Fruit fly (Drosophila melanogaster) whole organism, embryonic: Measurements from ENCODE around the gene CG31637.

ENCODE experiments used
- Awh ChIP-seq: fragments of 200-800 bp; sonication (Bioruptor generic); IDR thresholded peaks from 2 replicates; pipeline ENCODE4, ENCODE4 v1.3.6; 2022; ENCODE audit warnings: missing biosample characterization, missing genetic modification characterization
- CG10366 ChIP-seq: fragments of 200-800 bp; sonication (Bioruptor generic); IDR thresholded peaks from 2 replicates; pipeline ENCODE4 v1.3.6; 2022; ENCODE audit warnings: missing biosample characterization, missing genetic modification characterization
- CG10462 ChIP-seq: fragments of 200-800 bp; sonication (Bioruptor generic); optimal IDR thresholded peaks from 2 replicates; lab custom pipeline; 2016; ENCODE audit warnings: missing biosample characterization, missing genetic modification characterization
- CG10959 ChIP-seq: fragments of 200-800 bp; sonication (Bioruptor generic); IDR thresholded peaks from 2 replicates; pipeline ENCODE4 v1.3.6; 2022; ENCODE audit warnings: missing biosample characterization, missing genetic modification characterization
- CG11093 ChIP-seq: fragments of 200-800 bp; sonication (Bioruptor generic); IDR thresholded peaks from 3 replicates; pipeline ENCODE4 v1.3.6; 2022; ENCODE audit warnings: missing biosample characterization, missing genetic modification characterization
- CG11504 ChIP-seq: fragments of 200-800 bp; sonication (Bioruptor generic); optimal IDR thresholded peaks from 3 replicates; lab custom pipeline; 2019; ENCODE audit warnings: missing biosample characterization, mild to moderate bottlenecking, missing genetic modification characterization, moderate library complexity
- CG11560 ChIP-seq: fragments of 200-800 bp; sonication (Bioruptor generic); IDR thresholded peaks from 3 replicates; pipeline ENCODE4 v1.3.6; 2022; ENCODE audit warnings: missing biosample characterization, missing genetic modification characterization
- CG12942 ChIP-seq: fragments of 200-800 bp; sonication (Bioruptor generic); optimal IDR thresholded peaks from 3 replicates; lab custom pipeline; 2016; ENCODE audit warnings: missing biosample characterization, missing genetic modification characterization
- CG15011 ChIP-seq: fragments of 200-800 bp; sonication (Bioruptor generic); optimal IDR thresholded peaks from 3 replicates; lab custom pipeline; 2018; ENCODE audit warnings: missing biosample characterization, mild to moderate bottlenecking, missing genetic modification characterization
- CG15073 ChIP-seq: fragments of 200-800 bp; sonication (Bioruptor generic); optimal IDR thresholded peaks from 2 replicates; lab custom pipeline; 2016; ENCODE audit warnings: missing biosample characterization, missing genetic modification characterization
- CG1792 ChIP-seq: fragments of 200-800 bp; sonication (Bioruptor generic); optimal IDR thresholded peaks from 2 replicates; lab custom pipeline; 2016; ENCODE audit warnings: missing biosample characterization, missing genetic modification characterization
- CG18599 ChIP-seq: fragments of 200-800 bp; sonication (Bioruptor generic); optimal IDR thresholded peaks from 3 replicates; lab custom pipeline; 2017; ENCODE audit warnings: missing biosample characterization, missing genetic modification characterization, mild to moderate bottlenecking, moderate library complexity, missing genetic modification reagents
- CG3065 ChIP-seq: fragments of 200-800 bp; sonication (Bioruptor generic); optimal IDR thresholded peaks from 2 replicates; lab custom pipeline; 2016; ENCODE audit warnings: missing biosample characterization, missing genetic modification characterization
- CG3847 ChIP-seq: fragments of 200-800 bp; sonication (Bioruptor generic); IDR thresholded peaks from 2 replicates; pipeline ENCODE4 v1.3.6; 2022; ENCODE audit warnings: missing biosample characterization, missing genetic modification characterization
- CG4360 ChIP-seq: fragments of 200-800 bp; sonication (Bioruptor generic); IDR thresholded peaks from 2 replicates; pipeline ENCODE4 v1.3.6; 2022; ENCODE audit warnings: missing biosample characterization, missing genetic modification characterization
- CG7372 ChIP-seq: fragments of 200-800 bp; sonication (Bioruptor generic); IDR thresholded peaks from 2 replicates; pipeline ENCODE4 v1.3.6; 2022; ENCODE audit warnings: missing biosample characterization, missing genetic modification characterization
- CG9932 ChIP-seq: fragments of 200-800 bp; sonication (Bioruptor generic); IDR thresholded peaks from 2 replicates; pipeline ENCODE4 v1.3.6; 2022; ENCODE audit warnings: missing biosample characterization, missing genetic modification characterization
- Dip3 ChIP-seq: fragments of 200-800 bp; sonication (Bioruptor generic); optimal IDR thresholded peaks from 3 replicates; lab custom pipeline; 2016; ENCODE audit warnings: missing biosample characterization, missing genetic modification characterization
- HHEX ChIP-seq: fragments of 200-800 bp; sonication (Bioruptor generic); optimal IDR thresholded peaks from 3 replicates; lab custom pipeline; 2017; ENCODE audit warnings: missing biosample characterization, mild to moderate bottlenecking, missing genetic modification characterization, missing genetic modification reagents
- Med ChIP-seq: fragments of 200-800 bp; sonication (Bioruptor generic); peaks from one replicate; lab custom pipeline; 2016; ENCODE audit warnings: missing biosample characterization, missing genetic modification characterization, mild to moderate bottlenecking, inconsistent platforms, moderate library complexity
- Mrtf ChIP-seq: fragments of 200-800 bp; sonication (Bioruptor generic); IDR thresholded peaks from 3 replicates; pipeline ENCODE4 v1.3.6; 2022; ENCODE audit warnings: missing biosample characterization, missing genetic modification characterization
- Neu2 ChIP-seq: fragments of 200-800 bp; sonication (Bioruptor generic); optimal IDR thresholded peaks from 3 replicates; lab custom pipeline; 2016; ENCODE audit warnings: missing biosample characterization, missing genetic modification characterization, borderline replicate concordance
- Nf-YA ChIP-seq: fragments of 200-800 bp; sonication (Bioruptor generic); IDR thresholded peaks from 2 replicates; pipeline ENCODE4 v1.3.6; 2022; ENCODE audit warnings: missing biosample characterization, missing genetic modification characterization
- Opbp ChIP-seq: fragments of 200-800 bp; sonication (Bioruptor generic); IDR thresholded peaks from 3 replicates; pipeline ENCODE4 v1.3.6; 2022; ENCODE audit warnings: missing biosample characterization, missing genetic modification characterization; ENCODE audit not compliant: partially characterized antibody
- Sox100B ChIP-seq: fragments of 200-800 bp; sonication (Bioruptor generic); optimal IDR thresholded peaks from 3 replicates; lab custom pipeline; 2018; ENCODE audit warnings: missing biosample characterization, mild to moderate bottlenecking, missing genetic modification characterization
- aop ChIP-seq: fragments of 200-800 bp; sonication (Bioruptor generic); IDR thresholded peaks from 2 replicates; pipeline ENCODE4 v1.3.6; 2022; ENCODE audit warnings: missing biosample characterization, missing genetic modification characterization
- crc ChIP-seq: fragments of 200-800 bp; sonication (Bioruptor generic); optimal IDR thresholded peaks from 2 replicates; lab custom pipeline; 2016; ENCODE audit warnings: missing biosample characterization, missing genetic modification characterization
- da ChIP-seq: fragments of 200-800 bp; sonication (Bioruptor generic); optimal IDR thresholded peaks from 2 replicates; lab custom pipeline; 2016; ENCODE audit warnings: missing biosample characterization, missing genetic modification characterization
- en ChIP-seq: fragments of 200-800 bp; sonication (Bioruptor generic); optimal IDR thresholded peaks from 2 replicates; lab custom pipeline; 2016; ENCODE audit warnings: missing biosample characterization, missing genetic modification characterization
- esg ChIP-seq: fragments of 200-800 bp; sonication (Bioruptor generic); conservative IDR thresholded peaks from 2 replicates; pipeline ENCODE4 v1.3.6; 2022; ENCODE audit warnings: missing biosample characterization, missing genetic modification characterization
- ftz-f1 ChIP-seq: fragments of 200-800 bp; sonication (Bioruptor generic); optimal IDR thresholded peaks from 2 replicates; lab custom pipeline; 2016; ENCODE audit warnings: missing biosample characterization, missing genetic modification characterization
- gro ChIP-seq: fragments of 200-800 bp; sonication (Bioruptor generic); optimal IDR thresholded peaks from 2 replicates; lab custom pipeline; 2016; ENCODE audit warnings: missing biosample characterization, missing genetic modification characterization
- h ChIP-seq: fragments of >200 bp; optimal IDR thresholded peaks from 2 replicates; lab custom pipeline; 2017
- hb ChIP-seq: fragments of 200-800 bp; sonication (Bioruptor generic); IDR thresholded peaks from 3 replicates; pipeline ENCODE4 v1.3.6; 2022; ENCODE audit warnings: missing biosample characterization, missing genetic modification characterization; ENCODE audit not compliant: partially characterized antibody
- hbn ChIP-seq: fragments of 200-800 bp; sonication (Bioruptor generic); IDR thresholded peaks from 2 replicates; pipeline ENCODE4 v1.3.6; 2022; ENCODE audit warnings: missing biosample characterization, missing genetic modification characterization; ENCODE audit not compliant: partially characterized antibody
- hkb ChIP-seq, 2 experiments: fragments of 200-800 bp in 1 of 2; fragments of >200 bp in 1 of 2; sonication (Bioruptor generic) in 1 of 2; IDR thresholded peaks in 1 of 2; optimal IDR thresholded peaks in 1 of 2; 2 replicates each; pipeline versions ENCODE4 v1.3.6 to Lab custom; 2017 to 2022; ENCODE audit warnings: missing biosample characterization in 1 of 2, missing genetic modification characterization in 1 of 2
- hth ChIP-seq: fragments of >200 bp; optimal IDR thresholded peaks from 2 replicates; lab custom pipeline; 2017; ENCODE audit warnings: inconsistent platforms
- klu ChIP-seq: fragments of 200-800 bp; sonication (Bioruptor generic); IDR thresholded peaks from 2 replicates; pipeline ENCODE4 v1.3.6; 2022; ENCODE audit warnings: missing biosample characterization, missing genetic modification characterization
- kni ChIP-seq: fragments of 200-800 bp; sonication (Bioruptor generic); optimal IDR thresholded peaks from 3 replicates; lab custom pipeline; 2017; ENCODE audit warnings: mild to moderate bottlenecking, missing biosample characterization, missing genetic modification reagents, missing genetic modification characterization
- knrl ChIP-seq: fragments of 200-800 bp; sonication (Bioruptor generic); IDR thresholded peaks from 3 replicates; pipeline ENCODE4 v1.3.6; 2022; ENCODE audit warnings: missing biosample characterization, missing genetic modification characterization; ENCODE audit not compliant: partially characterized antibody
- org-1 ChIP-seq: fragments of 200-800 bp; sonication (Bioruptor generic); optimal IDR thresholded peaks from 2 replicates; lab custom pipeline; 2017; ENCODE audit warnings: missing biosample characterization, missing genetic modification characterization
- p53 ChIP-seq: fragments of 200-800 bp; sonication (Bioruptor generic); optimal IDR thresholded peaks from 2 replicates; lab custom pipeline; 2016; ENCODE audit warnings: missing biosample characterization, missing genetic modification characterization
- peb ChIP-seq: fragments of 200-800 bp; sonication (Bioruptor generic); IDR thresholded peaks from 2 replicates; pipeline ENCODE4 v1.3.6; 2022; ENCODE audit warnings: missing biosample characterization, missing genetic modification characterization
- phol ChIP-seq: fragments of 200-800 bp; sonication (Bioruptor generic); optimal IDR thresholded peaks from 3 replicates; lab custom pipeline; 2018; ENCODE audit warnings: missing biosample characterization, mild to moderate bottlenecking, missing genetic modification characterization, moderate library complexity
- psq ChIP-seq: fragments of 200-800 bp; sonication (Bioruptor generic); optimal IDR thresholded peaks from 2 replicates; lab custom pipeline; 2017; ENCODE audit warnings: missing biosample characterization, missing genetic modification characterization
- repo ChIP-seq: fragments of 200-800 bp; sonication (Bioruptor generic); optimal IDR thresholded peaks from 2 replicates; lab custom pipeline; 2016; ENCODE audit warnings: missing biosample characterization, missing genetic modification characterization
- sc ChIP-seq, 3 experiments: fragments of >200 bp in 2 of 3; fragments of 200-800 bp in 1 of 3; sonication (Bioruptor generic) in 1 of 3; optimal IDR thresholded peaks; 2 replicates in 2 of 3; 3 replicates in 1 of 3; lab custom pipeline; 2017; ENCODE audit warnings: mild to moderate bottlenecking in 1 of 3, missing biosample characterization in 1 of 3, missing genetic modification characterization in 1 of 3, missing genetic modification reagents in 1 of 3
- schlank ChIP-seq: fragments of 200-800 bp; sonication (Bioruptor generic); optimal IDR thresholded peaks from 2 replicates; lab custom pipeline; 2018; ENCODE audit warnings: missing biosample characterization, mild to moderate bottlenecking, missing genetic modification characterization
- sens ChIP-seq: fragments of 200-800 bp; sonication (Bioruptor generic); peaks from one replicate; lab custom pipeline; 2016; ENCODE audit warnings: missing biosample characterization, missing genetic modification characterization
- shn ChIP-seq: fragments of 200-800 bp; sonication (Bioruptor generic); optimal IDR thresholded peaks from 3 replicates; lab custom pipeline; 2016; ENCODE audit warnings: missing biosample characterization, missing genetic modification characterization
- sisA ChIP-seq: fragments of 200-800 bp; sonication (Bioruptor generic); IDR thresholded peaks from 2 replicates; pipeline ENCODE4 v1.3.6; 2022; ENCODE audit warnings: missing biosample characterization, missing genetic modification characterization
- zen2 ChIP-seq: fragments of 200-800 bp; sonication (Bioruptor generic); IDR thresholded peaks from 3 replicates; pipeline ENCODE4 v1.3.6; 2022; ENCODE audit warnings: missing biosample characterization, missing genetic modification characterization; ENCODE audit not compliant: partially characterized antibody

Gene CG31637

dm6 chr2L:6465497-6465896, 33.0 kb upstream of the CG31637 start, which contains the start of gene Rchy1 (continued):
- TF ChIP-seq sc (optimal IDR thresholded peaks at IDR 0.05; lab: Kevin White, UChicago): no peak
- no peak for TF ChIP-seq sc (GFP tag; optimal IDR thresholded peaks at IDR 0.05; lab: Kevin White, UChicago)
- TF ChIP-seq sisA (GFP tag; lab: Robert Waterston, UW): no peak
- no peak for TF ChIP-seq shn (GFP tag; lab: Kevin White, UChicago)
- TF ChIP-seq CG1792 (GFP tag; lab: Kevin White, UChicago): no peak
- no peak for TF ChIP-seq CG10959 (GFP tag; lab: Robert Waterston, UW)
- no peak for TF ChIP-seq CG10366
- no peak for TF ChIP-seq Mrtf (GFP tag; lab: Robert Waterston, UW)
- no peak for TF ChIP-seq p53 (GFP tag; lab: Kevin White, UChicago)
- no peak for TF ChIP-seq aop (GFP tag; lab: Robert Waterston, UW)
- TF ChIP-seq CG18599 (GFP tag; lab: Kevin White, UChicago): peak; percentile 9
- TF ChIP-seq sens (GFP tag; lab: Kevin White, UChicago): no peak
- no peak for TF ChIP-seq hb
- TF ChIP-seq gro: peak; percentile 54
- 0 out of 3 replicates have a peak, but pooled peaks have one; percentile 28 for TF ChIP-seq Opbp
- peak; percentile 87 for TF ChIP-seq Med (GFP tag; lab: Kevin White, UChicago)
- no peak for TF ChIP-seq CG4360 (GFP tag; lab: Robert Waterston, UW)
- no peak for TF ChIP-seq Awh (GFP tag; lab: Robert Waterston, UW)
- no peak for TF ChIP-seq schlank (tag; lab: Kevin White, UChicago)
- TF ChIP-seq CG15011 (GFP tag; lab: Kevin White, UChicago): no peak
- TF ChIP-seq CG9932: no peak
- TF ChIP-seq CG7372: no peak
- TF ChIP-seq h (lab: Kevin White, UChicago): no peak
- TF ChIP-seq hbn (GFP tag; lab: Robert Waterston, UW): no peak
- TF ChIP-seq Sox100B (GFP tag; lab: Kevin White, UChicago): no peak
- peak; percentile 25 for TF ChIP-seq ftz-f1 (GFP tag; lab: Kevin White, UChicago)
- TF ChIP-seq Dip3: no peak
- TF ChIP-seq psq (GFP tag; lab: Kevin White, UChicago): no peak
- TF ChIP-seq phol (tag; lab: Kevin White, UChicago): no peak
- TF ChIP-seq CG11560 (tag; lab: Robert Waterston, UW): no peak
- no peak for TF ChIP-seq zen2 (GFP tag; lab: Robert Waterston, UW)
- peak; percentile 43 for TF ChIP-seq CG11504
- no peak for TF ChIP-seq knrl
- no peak for TF ChIP-seq CG10462
- TF ChIP-seq klu (GFP tag; lab: Robert Waterston, UW): no peak
- no peak for TF ChIP-seq hkb (optimal IDR thresholded peaks at IDR 0.05; lab: Kevin White, UChicago)
- TF ChIP-seq hkb (GFP tag; IDR thresholded peaks at IDR 0.05; lab: Robert Waterston, UW): peak; percentile 51; the same call in 1 of the 2 replicates
- no peak for TF ChIP-seq CG12942 (GFP tag; lab: Kevin White, UChicago)
- no peak for TF ChIP-seq kni (GFP tag; lab: Kevin White, UChicago)
- TF ChIP-seq Neu2 (GFP tag; lab: Kevin White, UChicago): no peak
- no peak for TF ChIP-seq org-1 (GFP tag; lab: Kevin White, UChicago)
- no peak for TF ChIP-seq esg
- TF ChIP-seq peb (GFP tag; lab: Robert Waterston, UW): no peak
- TF ChIP-seq CG15073 (GFP tag; lab: Kevin White, UChicago): no peak
- no peak for TF ChIP-seq CG3065
- no peak for TF ChIP-seq repo
- peak; percentile 28; the same call in 1 of the 2 replicates for TF ChIP-seq CG3847
- no peak for TF ChIP-seq hth (lab: Kevin White, UChicago)
- no peak for TF ChIP-seq crc
- no peak for TF ChIP-seq HHEX (GFP tag; lab: Kevin White, UChicago)
- no peak for TF ChIP-seq da (GFP tag; lab: Kevin White, UChicago)
- TF ChIP-seq CG11093: no peak
- no peak for TF ChIP-seq Nf-YA (GFP tag; lab: Robert Waterston, UW)
- TF ChIP-seq en (GFP tag; lab: Kevin White, UChicago): no peak
